Worm (Caenorhabditis elegans): ENCODE data around the gene F44E2.7.
A peak's percentile ranks its signal among the peaks of the same experiment; 100 is the strongest.

F44E2.7 gene

DNA sequence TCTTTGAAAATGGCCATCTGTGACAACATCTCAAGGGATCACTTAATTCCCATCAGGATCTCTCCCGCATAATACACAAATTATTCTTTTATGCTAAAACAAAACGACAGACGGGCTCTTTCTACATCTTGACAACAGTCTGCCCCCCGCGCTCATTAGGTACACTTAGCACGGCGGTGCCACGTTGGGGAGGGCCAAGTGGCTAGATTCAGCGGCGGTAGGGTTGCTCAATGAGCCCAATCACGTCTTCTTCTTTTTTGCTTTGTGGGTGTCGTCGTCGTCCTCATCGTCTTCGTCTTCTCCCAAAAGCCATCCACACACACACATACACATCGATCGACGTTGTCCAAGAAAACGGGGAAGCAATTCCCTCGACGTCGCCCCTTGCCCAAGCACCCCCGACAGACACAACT, 24.8 kb upstream of the F44E2.7 start:
- peak; percentile 73 for TF ChIP-seq unc-42 (tag; optimal IDR thresholded peaks at IDR 0.05)
- peak; percentile 36 for TF ChIP-seq ceh-31 (tag; optimal IDR thresholded peaks at IDR 0.05)
- no peak for TF ChIP-seq ets-4 (tag; optimal IDR thresholded peaks at IDR 0.05)
- TF ChIP-seq sox-4 (tag; optimal IDR thresholded peaks at IDR 0.05), result peak; percentile 1
- peak; percentile 43 for TF ChIP-seq eyg-1 (tag; optimal IDR thresholded peaks at IDR 0.05)
- TF ChIP-seq ceh-48 (tag; optimal IDR thresholded peaks at IDR 0.05), result peak; percentile 57
- no peak for TF ChIP-seq ceh-14 (tag; optimal IDR thresholded peaks at IDR 0.05)
- no peak for TF ChIP-seq Y22D7AL.16 (tag; optimal IDR thresholded peaks at IDR 0.05)
- TF ChIP-seq unc-3 (GFP tag; conservative IDR thresholded peaks at IDR 0.05), result no peak
- peak; percentile 47 for TF ChIP-seq unc-3 (tag; optimal IDR thresholded peaks at IDR 0.05)
- no peak for TF ChIP-seq dve-1 (tag; optimal IDR thresholded peaks at IDR 0.05)
- TF ChIP-seq madf-2 (tag; optimal IDR thresholded peaks at IDR 0.05), result no peak
- TF ChIP-seq hlh-6 (tag; optimal IDR thresholded peaks at IDR 0.05), result peak; percentile 26
- TF ChIP-seq nfya-1 (tag; optimal IDR thresholded peaks at IDR 0.05), result peak; percentile 37
- peak; percentile 2 for TF ChIP-seq ref-2 (tag; optimal IDR thresholded peaks at IDR 0.05)
- TF ChIP-seq syd-9 (tag; optimal IDR thresholded peaks at IDR 0.05), result peak; percentile 5

DNA sequence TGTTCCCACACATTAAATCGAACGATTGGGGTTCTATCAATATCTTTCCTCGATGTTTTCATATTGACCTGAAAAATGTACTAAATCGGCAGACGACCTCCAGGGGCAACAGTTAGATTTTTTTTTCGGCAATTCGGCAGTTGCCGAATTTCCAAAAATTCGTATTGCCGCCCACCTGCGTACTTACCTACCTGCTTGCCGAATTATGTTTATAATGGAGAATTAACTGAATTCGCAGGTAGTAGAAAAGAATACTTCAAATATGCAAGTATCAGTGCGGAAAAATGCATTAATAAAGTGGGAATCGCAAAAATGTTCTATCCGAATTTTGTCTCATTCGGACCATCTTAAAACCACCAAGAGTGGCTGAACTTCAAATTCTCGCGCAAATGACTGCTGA, 21.4 kb upstream of the F44E2.7 start:
- TF ChIP-seq unc-42 (tag; optimal IDR thresholded peaks at IDR 0.05) (no peak), pat-9 (tag; optimal IDR thresholded peaks at IDR 0.05) (no peak), mec-3 (tag; optimal IDR thresholded peaks at IDR 0.05; ENCODE audit: borderline replicate concordance) (no peak)

DNA sequence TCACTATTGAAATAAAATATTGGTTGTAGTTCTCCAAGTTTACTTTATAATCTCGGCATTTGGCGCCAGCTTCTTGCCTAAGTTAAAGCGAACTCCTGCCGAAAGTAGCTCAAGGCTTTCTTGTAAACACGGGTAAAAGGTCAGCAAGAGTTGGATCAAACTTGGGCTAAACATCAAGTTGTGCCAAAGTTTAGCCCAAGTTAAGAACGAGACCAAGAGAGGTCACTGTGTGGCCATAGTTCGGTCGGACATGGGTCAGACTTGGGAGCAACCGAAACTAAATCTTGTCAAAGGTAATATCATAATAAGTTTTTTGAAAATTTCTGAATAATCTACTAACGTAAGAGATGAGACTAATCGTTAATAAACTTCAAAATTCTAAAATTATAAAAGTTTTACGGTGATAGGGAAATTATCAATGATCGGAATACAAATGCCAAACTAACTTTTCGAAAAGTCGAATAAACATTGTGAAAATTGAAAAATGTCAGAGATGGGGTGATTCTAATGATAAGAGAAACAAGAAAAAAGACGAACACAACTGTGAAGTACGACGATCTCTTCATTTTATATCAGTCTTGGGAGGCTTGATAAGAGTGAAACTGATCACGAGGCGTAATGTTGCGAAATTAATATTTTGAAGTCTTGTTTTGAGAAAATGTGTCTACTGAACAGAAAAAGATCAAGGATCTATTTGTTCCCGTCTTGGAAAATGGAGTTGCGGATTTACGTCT, 19.8 kb upstream of the F44E2.7 start:
- no peak for TF ChIP-seq sox-2 (GFP tag; IDR thresholded peaks at IDR 0.05)
- peak; percentile 17 for TF ChIP-seq elt-2 (tag; optimal IDR thresholded peaks at IDR 0.05)

DNA sequence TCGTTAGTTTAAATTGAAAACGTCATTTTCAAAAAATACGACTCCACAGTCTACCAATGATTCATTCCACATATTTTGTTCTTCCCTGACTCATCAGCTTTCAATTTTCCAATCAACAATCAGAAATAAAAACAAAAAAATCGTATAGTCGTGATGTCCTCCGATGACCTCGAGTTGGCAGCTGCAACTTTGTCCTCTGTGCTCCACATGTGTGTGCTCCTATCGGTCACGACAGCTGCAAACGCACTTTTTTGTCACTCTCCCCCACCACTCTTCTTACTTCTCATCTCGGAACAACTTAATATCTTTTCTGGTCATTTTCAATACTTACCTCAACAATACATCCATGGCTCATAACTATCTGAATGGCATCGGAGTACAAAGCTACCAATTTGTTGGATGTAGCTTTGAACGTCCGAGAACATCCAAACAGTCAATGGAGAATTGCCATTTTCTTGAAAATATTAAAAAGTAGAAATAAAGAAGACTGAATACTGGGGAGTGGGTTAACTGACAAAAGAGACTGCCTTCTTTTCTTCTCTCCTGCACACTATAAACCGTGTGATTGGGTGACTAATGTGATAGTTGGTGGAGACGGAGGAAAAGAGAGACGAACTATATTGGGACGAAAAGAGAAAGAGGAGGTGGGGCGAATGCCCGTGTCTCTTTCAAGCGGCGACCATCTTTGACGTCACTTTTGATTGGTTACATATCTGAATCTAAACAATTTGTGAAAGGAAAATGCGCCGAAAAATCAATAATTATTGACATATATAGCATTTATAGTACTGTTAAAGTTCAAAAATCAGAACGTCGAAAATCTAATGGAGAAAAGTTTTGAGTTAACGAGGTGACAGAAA, 18.9 kb upstream of the F44E2.7 start:
- TF ChIP-seq ceh-45 (GFP tag; IDR thresholded peaks at IDR 0.05) (no peak), K02D7.2 (tag; optimal IDR thresholded peaks at IDR 0.05) (no peak), hlh-8 (tag; optimal IDR thresholded peaks at IDR 0.05) (no peak), npax-4 (tag; optimal IDR thresholded peaks at IDR 0.05) (no peak), nhr-232 (tag; optimal IDR thresholded peaks at IDR 0.05) (no peak), nfya-1 (tag; optimal IDR thresholded peaks at IDR 0.05) (no peak), gmeb-2 (tag; optimal IDR thresholded peaks at IDR 0.05) (no peak), pha-2 (tag; optimal IDR thresholded peaks at IDR 0.05) (no peak), ceh-18 (tag; optimal IDR thresholded peaks at IDR 0.05) (no peak), lin-11 (tag; optimal IDR thresholded peaks at IDR 0.05) (no peak), eyg-1 (tag; optimal IDR thresholded peaks at IDR 0.05) (no peak), C38D4.7 (GFP tag; optimal IDR thresholded peaks at IDR 0.05) (no peak), zip-5 (tag; optimal IDR thresholded peaks at IDR 0.05) (no peak), T23F11.4 (GFP tag; optimal IDR thresholded peaks at IDR 0.05) (no peak), ceh-30 (tag; optimal IDR thresholded peaks at IDR 0.05) (no peak), sox-2 (GFP tag; IDR thresholded peaks at IDR 0.05) (no peak), lim-6 (tag; optimal IDR thresholded peaks at IDR 0.05) (no peak), ama-1 (optimal IDR thresholded peaks at IDR 0.05) (no peak)
